Fruit fly (Drosophila melanogaster) whole organism, wandering third instar larva: ENCODE measurements around the gene CG15394.
A peak's percentile ranks its signal among the peaks of the same experiment; 100 is the strongest.

Source experiments
- CG32264 ChIP-seq: fragments of 200-800 bp; sonication (Bioruptor generic); optimal IDR thresholded peaks from 2 replicates; lab custom pipeline; 2016; ENCODE audit warnings: missing biosample characterization, missing genetic modification characterization
- CG9705 ChIP-seq: fragments of 200-800 bp; sonication (Bioruptor generic); optimal IDR thresholded peaks from 2 replicates; lab custom pipeline; 2018; ENCODE audit warnings: missing biosample characterization, mild to moderate bottlenecking, missing genetic modification characterization
- CrebA ChIP-seq: fragments of 200-800 bp; sonication (Bioruptor generic); optimal IDR thresholded peaks from 2 replicates; lab custom pipeline; 2016; ENCODE audit warnings: missing biosample characterization, mild to moderate bottlenecking, missing genetic modification characterization, borderline replicate concordance
- Dfd ChIP-seq: fragments of >200 bp; optimal IDR thresholded peaks from 2 replicates; lab custom pipeline; 2017; ENCODE audit warnings: missing biosample characterization, missing genetic modification characterization
- GATAd ChIP-seq: sonication (Bioruptor generic); optimal IDR thresholded peaks from 2 replicates; lab custom pipeline; 2016; ENCODE audit warnings: missing biosample characterization, missing genetic modification characterization
- HLH106 ChIP-seq: fragments of 200-800 bp; optimal IDR thresholded peaks from 3 replicates; lab custom pipeline; 2019; ENCODE audit warnings: missing biosample characterization, mild to moderate bottlenecking, missing genetic modification characterization, moderate library complexity
- Hnf4 ChIP-seq: fragments of 200-800 bp; sonication (Bioruptor generic); optimal IDR thresholded peaks from 2 replicates; lab custom pipeline; 2016; ENCODE audit warnings: missing biosample characterization, mild to moderate bottlenecking, missing genetic modification characterization
- Hr78 ChIP-seq: fragments of >200 bp; optimal IDR thresholded peaks from 2 replicates; lab custom pipeline; 2017; ENCODE audit warnings: missing biosample characterization, missing genetic modification characterization
- Hr83 ChIP-seq: fragments of 200-300 bp; sonication (Bioruptor generic); optimal IDR thresholded peaks from 2 replicates; lab custom pipeline; 2016; ENCODE audit warnings: missing biosample characterization, mild to moderate bottlenecking, missing genetic modification characterization, moderate library complexity; ENCODE audit not compliant: poor library complexity, severe bottlenecking
- N ChIP-seq: fragments of >200 bp; optimal IDR thresholded peaks from 2 replicates; lab custom pipeline; 2018; ENCODE audit warnings: missing biosample characterization, missing external identifiers, missing genetic modification characterization
- OdsH ChIP-seq: fragments of 200-800 bp; sonication (Bioruptor generic); optimal IDR thresholded peaks from 2 replicates; lab custom pipeline; 2016; ENCODE audit warnings: missing biosample characterization, mild to moderate bottlenecking, missing genetic modification characterization
- Rel ChIP-seq, 2 experiments: fragments of 200-800 bp; sonication (Bioruptor generic) in 1 of 2; optimal IDR thresholded peaks; 2 replicates in 1 of 2; 3 replicates in 1 of 2; lab custom pipeline; 2016 to 2019; ENCODE audit warnings: mild to moderate bottlenecking in 2 of 2, missing biosample characterization in 2 of 2, missing genetic modification characterization in 2 of 2, moderate library complexity in 1 of 2
- Sp1 ChIP-seq: fragments of 200-800 bp; sonication (Bioruptor generic); optimal IDR thresholded peaks from 3 replicates; lab custom pipeline; 2019; ENCODE audit warnings: missing biosample characterization, mild to moderate bottlenecking, missing genetic modification characterization, moderate library complexity
- Vsx2 ChIP-seq: fragments of 200-300, 225-300 bp; sonication (Bioruptor generic); optimal IDR thresholded peaks from 2 replicates; lab custom pipeline; 2018; ENCODE audit warnings: missing biosample characterization, missing genetic modification characterization; ENCODE audit not compliant: partially characterized antibody
- br ChIP-seq: fragments of 200-800 bp; sonication (Bioruptor generic); optimal IDR thresholded peaks from 2 replicates; lab custom pipeline; 2016; ENCODE audit warnings: missing biosample characterization, missing genetic modification characterization
- dl ChIP-seq, 2 experiments: fragments of 175-275, 200-275 bp in 1 of 2; fragments of 200-275 bp in 1 of 2; sonication (Bioruptor generic); optimal IDR thresholded peaks; lab custom pipeline; 2018; ENCODE audit warnings: mild to moderate bottlenecking in 2 of 2, missing biosample characterization in 2 of 2, missing genetic modification characterization in 2 of 2, moderate library complexity in 2 of 2; ENCODE audit not compliant: partially characterized antibody in 2 of 2, insufficient read depth in 1 of 2
- dsf ChIP-seq: sonication (Bioruptor generic); optimal IDR thresholded peaks from 2 replicates; lab custom pipeline; 2016; ENCODE audit warnings: missing biosample characterization, missing genetic modification characterization, borderline replicate concordance
- foxo ChIP-seq, 2 experiments: fragments of 200-800 bp; sonication (Bioruptor generic); optimal IDR thresholded peaks; 2 replicates in 1 of 2; 3 replicates in 1 of 2; lab custom pipeline; 2016 to 2017; ENCODE audit warnings: missing biosample characterization in 2 of 2, missing genetic modification characterization in 2 of 2
- fru ChIP-seq: fragments of 200-800 bp; sonication (Bioruptor generic); optimal IDR thresholded peaks from 3 replicates; lab custom pipeline; 2016; ENCODE audit warnings: missing biosample characterization, mild to moderate bottlenecking, missing genetic modification characterization
- jim ChIP-seq: fragments of 175-275, 200-325 bp; sonication (Bioruptor generic); optimal IDR thresholded peaks from 2 replicates; lab custom pipeline; 2016; ENCODE audit warnings: missing biosample characterization, mild to moderate bottlenecking, missing genetic modification characterization
- lola ChIP-seq: fragments of >200 bp; optimal IDR thresholded peaks from 2 replicates; lab custom pipeline; 2017; ENCODE audit warnings: missing biosample characterization, missing genetic modification characterization
- psq ChIP-seq: fragments of 200-800 bp; sonication (Bioruptor generic); optimal IDR thresholded peaks from 3 replicates; lab custom pipeline; 2017; ENCODE audit warnings: missing biosample characterization, mild to moderate bottlenecking, missing genetic modification characterization, moderate library complexity
- rgr ChIP-seq: fragments of 200-800 bp; sonication (Bioruptor generic); optimal IDR thresholded peaks from 3 replicates; lab custom pipeline; 2016; ENCODE audit warnings: missing biosample characterization, mild to moderate bottlenecking, missing genetic modification characterization
- tai ChIP-seq: sonication (Bioruptor generic); optimal IDR thresholded peaks from 2 replicates; lab custom pipeline; 2016; ENCODE audit warnings: missing biosample characterization, missing genetic modification characterization
- usp ChIP-seq: fragments of >200 bp; optimal IDR thresholded peaks from 2 replicates; lab custom pipeline; 2017; ENCODE audit warnings: missing biosample characterization, missing genetic modification characterization
- woc ChIP-seq: sonication (Bioruptor generic); optimal IDR thresholded peaks from 2 replicates; lab custom pipeline; 2016; ENCODE audit warnings: missing biosample characterization, mild to moderate bottlenecking, missing genetic modification characterization

The CG15394 gene

dm6 chr2L:2606725-2607124, 15.1 kb downstream of the CG15394 start:
- peak in 1 of 2 experiments; percentile 12 for TF ChIP-seq foxo (GFP tag; optimal IDR thresholded peaks at IDR 0.05; lab: Kevin White, UChicago)
- TF ChIP-seq CG32264 (GFP tag; lab: Kevin White, UChicago): no peak
- no peak for TF ChIP-seq HLH106
- peak; percentile 8 for TF ChIP-seq fru (GFP tag; lab: Kevin White, UChicago)
- TF ChIP-seq N: no peak
- no peak for TF ChIP-seq dl (GFP tag; optimal IDR thresholded peaks at IDR 0.05; lab: Kevin White, UChicago; ENCODE audit: insufficient read depth in 1 of 2, partially characterized antibody in 2 of 2)
- TF ChIP-seq tai (GFP tag; lab: Kevin White, UChicago): no peak
- TF ChIP-seq jim (GFP tag; lab: Kevin White, UChicago): no peak
- TF ChIP-seq, all 38 proteins: peak for 2

dm6 chr2L:2609694-2610093, 18.0 kb downstream of the CG15394 start, which contains the start of gene CG15395:
TSS of gene CG15395 (plus strand) at chr2L:2609994.
- no peak for TF ChIP-seq jim (GFP tag; lab: Kevin White, UChicago)
- TF ChIP-seq GATAd (GFP tag; lab: Kevin White, UChicago): no peak
- no peak for TF ChIP-seq Vsx2 (GFP tag; lab: Kevin White, UChicago)
- TF ChIP-seq CrebA (GFP tag; lab: Kevin White, UChicago): no peak
- no peak for TF ChIP-seq woc
- TF ChIP-seq usp (GFP tag; lab: Kevin White, UChicago): no peak
- TF ChIP-seq OdsH (GFP tag; lab: Kevin White, UChicago): no peak
- TF ChIP-seq psq (GFP tag; lab: Kevin White, UChicago): no peak
- no peak for TF ChIP-seq Rel (GFP tag; optimal IDR thresholded peaks at IDR 0.05; lab: Kevin White, UChicago)
- TF ChIP-seq Rel (tag; optimal IDR thresholded peaks at IDR 0.05; lab: Kevin White, UChicago): no peak
- no peak for TF ChIP-seq CG9705 (GFP tag; lab: Kevin White, UChicago)
- no peak for TF ChIP-seq Hr83 (GFP tag; lab: Kevin White, UChicago)
- TF ChIP-seq br: no peak

DNA sequence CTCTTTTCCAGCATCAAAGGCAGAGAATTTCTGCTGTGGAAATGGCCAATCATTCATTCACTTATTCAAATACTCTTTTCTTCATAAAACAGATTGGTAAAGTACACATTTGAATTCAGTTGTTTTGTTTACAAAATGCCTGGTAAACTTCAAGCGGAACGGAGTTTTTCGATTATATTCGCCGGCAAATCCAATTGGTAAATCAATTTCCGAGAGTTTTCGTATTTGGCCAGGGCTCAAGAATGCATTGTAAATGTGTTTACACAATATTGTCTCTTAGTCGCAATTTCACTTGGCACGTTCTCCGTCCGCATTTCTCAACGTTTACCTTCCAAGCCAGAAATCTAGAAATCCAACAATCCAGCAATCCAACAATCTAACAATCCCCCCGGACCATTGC, 28.2 kb downstream of the CG15394 start, which contains the start of gene CG43403:
TSS of gene CG43403 (plus strand) at position 301 of the 400 bp plus-strand sequence.
- TF ChIP-seq dsf (GFP tag; lab: Kevin White, UChicago) (no peak), Hnf4 (GFP tag; lab: Kevin White, UChicago) (no peak)

DNA sequence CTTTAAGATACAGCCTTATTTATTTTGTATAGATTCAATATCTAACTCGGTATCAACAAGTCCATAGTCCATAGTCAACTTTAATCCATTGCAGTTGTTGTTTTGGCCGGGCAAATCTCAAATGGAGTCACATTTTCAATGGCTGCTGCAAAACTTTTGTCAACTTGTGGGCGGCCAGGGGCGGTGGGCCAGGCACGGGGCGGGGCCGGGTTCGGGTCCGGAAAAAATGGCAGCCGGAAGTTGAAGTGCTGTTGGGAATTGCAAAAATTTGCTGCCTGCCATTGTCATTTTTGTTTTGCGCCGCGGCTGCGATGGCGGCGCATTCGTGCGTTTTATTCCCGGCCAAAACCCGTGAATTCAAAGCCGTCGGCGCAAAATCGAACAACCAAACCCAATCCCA, 32.3 kb downstream of the CG15394 start:
- TF ChIP-seq Hr78 (GFP tag; lab: Kevin White, UChicago) (no peak), Dfd (GFP tag; lab: Kevin White, UChicago) (peak; percentile 99), lola (GFP tag; lab: Kevin White, UChicago) (no peak), jim (GFP tag; lab: Kevin White, UChicago) (no peak)

DNA sequence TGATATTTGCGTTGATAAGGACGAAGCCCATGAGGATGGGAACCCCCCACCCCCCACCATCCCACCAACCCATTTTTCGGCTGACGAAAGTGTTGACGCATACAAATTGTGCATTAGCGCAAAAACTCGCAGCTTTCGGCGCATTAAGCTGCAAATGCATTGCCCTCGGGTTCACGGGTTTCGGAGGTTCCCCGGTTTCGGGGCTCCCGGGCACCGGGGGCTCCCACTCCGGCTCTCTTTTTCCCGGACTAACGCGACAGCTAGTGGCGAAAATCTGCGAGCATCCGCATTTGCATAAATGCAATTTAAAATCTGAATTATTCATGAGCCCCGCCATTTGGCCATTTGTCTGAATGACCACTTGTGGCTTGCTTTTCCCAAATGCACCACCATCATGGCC, 35.8 kb downstream of the CG15394 start:
- no peak for TF ChIP-seq br
- peak; percentile 91 for TF ChIP-seq Dfd (GFP tag; lab: Kevin White, UChicago)
- TF ChIP-seq, all 38 proteins: peak for 1

DNA sequence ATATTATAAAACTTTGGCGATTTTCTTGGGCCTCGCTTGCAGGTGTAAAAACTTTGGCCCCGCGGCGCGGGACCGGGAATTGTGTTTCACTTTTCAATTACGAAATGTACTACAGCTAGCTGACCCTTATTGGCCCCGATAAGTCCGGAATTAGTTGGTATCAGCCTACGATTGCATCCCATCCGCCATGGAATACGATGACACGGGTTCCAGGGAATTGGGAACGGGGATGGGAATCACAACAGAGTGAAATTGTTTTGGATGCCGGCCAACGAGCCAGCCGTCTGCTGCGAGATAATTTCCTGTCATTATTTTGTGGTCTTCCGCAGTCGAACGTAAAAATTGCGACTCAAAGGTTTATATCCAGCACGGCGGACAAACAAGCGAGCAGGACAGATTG, 37.1 kb downstream of the CG15394 start:
- TF ChIP-seq rgr (GFP tag; lab: Kevin White, UChicago): no peak
- no peak for TF ChIP-seq br
- no peak for TF ChIP-seq lola (GFP tag; lab: Kevin White, UChicago)
- no peak for TF ChIP-seq dl (GFP tag; optimal IDR thresholded peaks at IDR 0.05; lab: Kevin White, UChicago; ENCODE audit: insufficient read depth in 1 of 2, partially characterized antibody in 2 of 2)
- no peak for TF ChIP-seq jim (GFP tag; lab: Kevin White, UChicago)

- TF ChIP-seq OdsH (GFP tag; lab: Kevin White, UChicago): no peak
- peak; percentile 38 for TF ChIP-seq Sp1 (GFP tag; lab: Kevin White, UChicago)
- TF ChIP-seq foxo (GFP tag; optimal IDR thresholded peaks at IDR 0.05; lab: Kevin White, UChicago): peak in 1 of 2 experiments; percentile 22
Measured at dm6 chr2L:2636326-2637001, 44.8 kb downstream of the CG15394 start.
